Worm (Caenorhabditis elegans) whole organism, L3 larva: Measurements from ENCODE around the gene plk-1.

ENCODE experiments used
- aly-2 ChIP-seq: fragments of 150-350 bp; optimal IDR thresholded peaks from 2 replicates; lab custom pipeline; 2014; ENCODE audit warnings: missing biosample characterization, missing genetic modification characterization
- ceh-28 ChIP-seq: fragments of 150-350 bp; optimal IDR thresholded peaks from 2 replicates; lab custom pipeline; 2014; ENCODE audit warnings: missing biosample characterization, missing genetic modification reagents, missing genetic modification characterization
- egl-5 ChIP-seq: fragments of 150-350 bp; optimal IDR thresholded peaks from 2 replicates; lab custom pipeline; 2017; ENCODE audit warnings: missing biosample characterization, missing genetic modification reagents, missing genetic modification characterization, inconsistent platforms
- fkh-10 ChIP-seq: sonication (generic microtip); optimal IDR thresholded peaks from 2 replicates; lab custom pipeline; 2017; ENCODE audit warnings: missing biosample characterization, missing genetic modification reagents, missing genetic modification characterization
- jun-1 ChIP-seq: fragments of 150-350 bp; optimal IDR thresholded peaks from 2 replicates; lab custom pipeline; 2014; ENCODE audit warnings: missing biosample characterization, missing genetic modification reagents, missing genetic modification characterization
- nhr-11 ChIP-seq: fragments of 150-350 bp; optimal IDR thresholded peaks from 2 replicates; lab custom pipeline; 2014; ENCODE audit warnings: missing biosample characterization, missing genetic modification characterization
- nhr-237 ChIP-seq: fragments of 150-350 bp; optimal IDR thresholded peaks from 2 replicates; lab custom pipeline; 2014; ENCODE audit warnings: missing biosample characterization, missing genetic modification characterization
- nhr-43 ChIP-seq: sonication (generic microtip); optimal IDR thresholded peaks from 2 replicates; lab custom pipeline; 2016; ENCODE audit warnings: mild to moderate bottlenecking, missing genetic modification characterization, missing compliant biosample characterization; ENCODE audit not compliant: poor library complexity, severe bottlenecking
- pha-4 ChIP-seq: fragments of 150-350 bp; optimal IDR thresholded peaks from 2 replicates; lab custom pipeline; 2014; ENCODE audit warnings: missing biosample characterization, missing genetic modification reagents, missing genetic modification characterization
- sea-2 ChIP-seq: fragments of 150-350 bp; sonication (generic microtip); optimal IDR thresholded peaks from 4 replicates; lab custom pipeline; 2014; ENCODE audit warnings: missing biosample characterization, missing genetic modification reagents, missing genetic modification characterization
- tbx-2 ChIP-seq: sonication (generic microtip); optimal IDR thresholded peaks from 2 replicates; lab custom pipeline; 2016; ENCODE audit warnings: mild to moderate bottlenecking, missing genetic modification characterization, missing compliant biosample characterization
- unc-62 ChIP-seq: fragments of 150-350 bp; sonication (generic microtip); optimal IDR thresholded peaks from 4 replicates; lab custom pipeline; 2014; ENCODE audit warnings: missing biosample characterization, missing genetic modification reagents, missing genetic modification characterization
- zag-1 ChIP-seq: fragments of 150-350 bp; optimal IDR thresholded peaks from 2 replicates; lab custom pipeline; 2014; ENCODE audit warnings: missing biosample characterization, missing genetic modification characterization

DNA sequence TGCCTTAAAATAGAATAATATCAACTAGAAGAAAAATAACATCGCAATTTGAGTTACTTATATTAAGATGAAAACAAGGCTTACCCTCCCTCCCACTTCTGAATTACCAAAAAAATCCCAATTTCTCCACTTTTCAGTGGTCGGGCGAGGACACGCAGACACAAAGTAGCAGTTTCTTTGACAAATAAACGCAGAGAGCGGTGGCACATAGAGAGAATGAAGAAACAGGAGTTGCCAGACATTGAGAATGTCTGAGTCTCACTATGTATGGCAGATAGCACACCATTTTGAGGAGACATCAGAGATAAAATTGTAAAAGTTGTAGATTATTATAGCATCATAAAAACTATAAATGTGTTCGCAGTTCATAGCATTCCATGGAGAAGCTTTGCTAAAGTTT, 24.1 kb downstream of the plk-1 start:
- no peak for TF ChIP-seq tbx-2 (tag; lab: Kevin White, UChicago)
- TF ChIP-seq nhr-237 (tag; lab: Kevin White, UChicago): no peak
- TF ChIP-seq jun-1 (tag; lab: Kevin White, UChicago): peak; percentile 1
- TF ChIP-seq ceh-28 (tag; lab: Kevin White, UChicago): peak; percentile 23
- no peak for TF ChIP-seq unc-62 (GFP tag; lab: Kevin White, UChicago)
- TF ChIP-seq egl-5 (tag; lab: Kevin White, UChicago): peak; percentile 68
- no peak for TF ChIP-seq nhr-11 (tag; lab: Kevin White, UChicago)
- TF ChIP-seq pha-4 (tag; lab: Kevin White, UChicago): peak; percentile 84
- TF ChIP-seq fkh-10 (GFP tag; lab: Kevin White, UChicago): no peak
- no peak for TF ChIP-seq sea-2
- TF ChIP-seq aly-2: no peak
- TF ChIP-seq nhr-43 (tag; lab: Kevin White, UChicago): no peak
- TF ChIP-seq zag-1: no peak
